Worm (Caenorhabditis elegans) whole organism, early embryonic: ENCODE results near the gene K01D12.1.

ENCODE experiments used
- B0310.2 ChIP-seq: sonication (generic microtip); optimal IDR thresholded peaks from 2 replicates; lab custom pipeline; 2016; ENCODE audit warnings: mild to moderate bottlenecking, missing genetic modification characterization, missing compliant biosample characterization
- F13C5.2 ChIP-seq: sonication (generic microtip); optimal IDR thresholded peaks from 2 replicates; lab custom pipeline; 2017; ENCODE audit warnings: mild to moderate bottlenecking, missing genetic modification characterization, inconsistent platforms, missing compliant biosample characterization
- ama-1 ChIP-seq: fragments of 150-350 bp; optimal IDR thresholded peaks from 2 replicates; lab custom pipeline; 2014
- flt-1 ChIP-seq: fragments of 200-800 bp; sonication (Bioruptor generic); IDR thresholded peaks from 2 replicates; pipeline ENCODE4 v1.3.6; 2022; ENCODE audit warnings: missing genetic modification characterization, missing compliant biosample characterization
- hmg-4 ChIP-seq: fragments of 200-800 bp; sonication (Bioruptor generic); optimal IDR thresholded peaks from 2 replicates; lab custom pipeline; 2018; ENCODE audit warnings: mild to moderate bottlenecking, missing genetic modification characterization, missing compliant biosample characterization
- hnd-1 ChIP-seq: sonication (generic microtip); optimal IDR thresholded peaks from 2 replicates; lab custom pipeline; 2016; ENCODE audit warnings: missing genetic modification characterization, missing compliant biosample characterization
- scrt-1 ChIP-seq: fragments of 200-800 bp; sonication (Bioruptor generic); IDR thresholded peaks from 2 replicates; pipeline ENCODE4 v1.3.6; 2022; ENCODE audit warnings: missing genetic modification characterization, missing compliant biosample characterization
- sea-1 ChIP-seq: fragments of 200-800 bp; sonication (Bioruptor generic); conservative IDR thresholded peaks from 2 replicates; pipeline ENCODE4 v1.3.6; 2022; ENCODE audit warnings: missing genetic modification characterization, missing compliant biosample characterization
- tbx-37 ChIP-seq: fragments of 200-800 bp; sonication (Bioruptor generic); conservative IDR thresholded peaks from 2 replicates; pipeline ENCODE4 v1.3.6; 2022; ENCODE audit warnings: missing genetic modification reagents, missing genetic modification characterization, missing compliant biosample characterization
- tra-4 ChIP-seq: sonication (generic microtip); optimal IDR thresholded peaks from 2 replicates; lab custom pipeline; 2017; ENCODE audit warnings: missing genetic modification characterization, missing compliant biosample characterization

- no peak for TF ChIP-seq hnd-1 (tag; lab: Kevin White, UChicago)
- no peak for TF ChIP-seq sea-1 (GFP tag; lab: Robert Waterston, UW)
- no peak for TF ChIP-seq ama-1 (lab: Kevin White, UChicago)
- TF ChIP-seq F13C5.2 (tag; lab: Kevin White, UChicago): no peak
- TF ChIP-seq scrt-1: no peak
- no peak for TF ChIP-seq tbx-37 (GFP tag; lab: Robert Waterston, UW)
- TF ChIP-seq flt-1 (GFP tag; lab: Robert Waterston, UW): no peak
- no peak for TF ChIP-seq tra-4 (tag; lab: Kevin White, UChicago)
- TF ChIP-seq hmg-4 (GFP tag; lab: Kevin White, UChicago): no peak
- TF ChIP-seq B0310.2: no peak
Measured at ce11 chrV:12347854-12348253, 29.5 kb upstream of the K01D12.1 start.
